Worm (Caenorhabditis elegans): ENCODE data around the gene ifp-1.

The ifp-1 gene

DNA sequence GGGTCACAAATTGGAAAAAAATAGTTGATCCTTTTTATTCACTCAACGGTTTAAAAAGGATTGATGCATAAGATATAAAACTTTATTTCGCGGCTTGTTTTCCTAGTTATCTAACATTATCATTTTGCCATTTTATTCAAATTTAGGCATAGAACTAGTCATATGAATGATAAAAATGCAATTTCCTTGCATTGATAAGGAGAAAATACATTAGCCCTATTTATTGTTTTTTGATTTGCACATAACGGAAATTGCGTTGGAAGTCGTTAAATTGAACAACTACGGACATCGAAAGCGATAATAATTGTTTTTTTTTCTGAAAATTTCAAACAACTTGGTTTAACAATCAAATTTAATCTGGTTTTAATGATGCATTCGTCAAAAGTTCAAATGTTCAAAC lies 7.3 kb upstream of the ifp-1 start:
- no peak for TF ChIP-seq zip-8 (tag; optimal IDR thresholded peaks at IDR 0.05)

- TF ChIP-seq lsy-2 (tag; optimal IDR thresholded peaks at IDR 0.05) (no peak), ceh-43 (GFP tag; optimal IDR thresholded peaks at IDR 0.05) (no peak), M03D4.4 (tag; optimal IDR thresholded peaks at IDR 0.05) (no peak), ceh-39 (tag; optimal IDR thresholded peaks at IDR 0.05) (no peak), mep-1 (tag; optimal IDR thresholded peaks at IDR 0.05) (no peak)
Observed at ce11 chrX:9679427-9679826, 542 bp downstream of the ifp-1 start.

DNA sequence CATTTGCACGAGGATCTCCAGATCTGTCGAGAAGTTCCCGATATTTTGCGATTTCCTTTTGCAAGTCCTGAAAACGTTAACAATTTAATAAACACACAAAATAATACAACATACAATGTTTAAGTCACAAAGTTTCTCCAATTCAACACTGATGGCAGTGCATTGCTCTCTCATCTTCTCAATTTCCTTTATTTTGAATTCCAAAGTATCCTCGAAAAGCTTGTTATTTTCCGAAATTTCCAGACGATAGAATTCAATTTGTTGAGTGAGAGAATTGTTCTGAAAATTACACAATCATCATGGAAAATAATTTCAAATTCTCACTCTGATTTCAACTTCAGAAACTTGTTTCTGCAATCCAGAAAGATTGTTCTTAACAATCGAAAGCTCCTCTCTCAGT lies 2.0 kb downstream of the ifp-1 start:
- TF ChIP-seq nhr-237 (tag; optimal IDR thresholded peaks at IDR 0.05) = no peak
- TF ChIP-seq ces-1 (GFP tag; optimal IDR thresholded peaks at IDR 0.05) = no peak
- no peak for TF ChIP-seq nhr-12 (tag; optimal IDR thresholded peaks at IDR 0.05)
- TF ChIP-seq nhr-2 (tag; optimal IDR thresholded peaks at IDR 0.05) = no peak
- no peak for TF ChIP-seq mep-1 (tag; optimal IDR thresholded peaks at IDR 0.05)
- TF ChIP-seq bed-3 (GFP tag; optimal IDR thresholded peaks at IDR 0.05) = no peak
- no peak for TF ChIP-seq ceh-39 (tag; optimal IDR thresholded peaks at IDR 0.05)
- TF ChIP-seq unc-39 (tag; optimal IDR thresholded peaks at IDR 0.05) = no peak
- TF ChIP-seq snpc-4 (tag; optimal IDR thresholded peaks at IDR 0.05) = no peak
- TF ChIP-seq nhr-28 (tag; optimal IDR thresholded peaks at IDR 0.05) = no peak
- no peak for TF ChIP-seq zip-8 (tag; optimal IDR thresholded peaks at IDR 0.05)
- TF ChIP-seq mls-2 (tag; optimal IDR thresholded peaks at IDR 0.05) = no peak
- no peak for TF ChIP-seq mab-5 (tag; optimal IDR thresholded peaks at IDR 0.05)
- no peak for TF ChIP-seq blmp-1 (tag; optimal IDR thresholded peaks at IDR 0.05)
- TF ChIP-seq flh-1 (GFP tag; optimal IDR thresholded peaks at IDR 0.05) = no peak
- TF ChIP-seq hlh-1 (tag; optimal IDR thresholded peaks at IDR 0.05) = no peak
- TF ChIP-seq lsy-2 (tag; optimal IDR thresholded peaks at IDR 0.05) = no peak

DNA sequence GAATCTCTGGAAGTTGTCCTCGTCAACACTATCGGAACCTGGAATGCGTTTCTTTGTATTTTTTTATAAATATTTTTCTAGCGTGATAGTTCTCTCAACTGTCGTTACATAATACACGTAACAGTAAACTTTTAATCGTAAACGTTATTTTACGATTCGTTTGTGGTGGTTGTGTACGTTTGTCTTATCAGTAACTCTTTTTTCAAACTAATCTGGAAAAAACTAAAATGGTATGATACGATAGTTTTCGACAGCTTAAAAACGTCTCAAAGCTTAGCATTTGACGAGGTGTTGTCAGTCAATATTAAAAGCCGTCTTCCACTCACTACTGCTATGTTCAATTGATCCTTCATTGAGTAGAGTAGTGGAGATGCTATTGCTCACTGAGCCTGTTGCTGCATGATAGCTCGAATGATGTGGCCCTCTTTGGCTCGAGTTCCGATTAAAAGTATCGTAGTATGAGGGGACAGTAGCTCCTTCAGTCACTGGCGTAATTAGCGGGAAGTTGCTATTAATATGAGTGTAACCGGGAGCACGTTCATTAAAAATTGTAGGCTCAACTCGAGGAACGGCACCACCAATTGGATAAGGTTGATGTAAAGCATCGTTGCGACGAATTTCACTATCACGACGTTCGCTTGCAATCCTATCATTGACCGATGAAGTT lies 3.0 kb downstream of the ifp-1 start:
- TF ChIP-seq blmp-1 (tag; optimal IDR thresholded peaks at IDR 0.05) = no peak
- TF ChIP-seq snpc-4 (tag; optimal IDR thresholded peaks at IDR 0.05) = no peak
- no peak for TF ChIP-seq lin-13 (tag; optimal IDR thresholded peaks at IDR 0.05)
- no peak for TF ChIP-seq nhr-76 (tag; optimal IDR thresholded peaks at IDR 0.05)
- no peak for TF ChIP-seq elt-3 (tag; optimal IDR thresholded peaks at IDR 0.05)
- no peak for TF ChIP-seq zip-8 (tag; optimal IDR thresholded peaks at IDR 0.05)
- no peak for TF ChIP-seq mep-1 (tag; optimal IDR thresholded peaks at IDR 0.05)
- no peak for TF ChIP-seq ceh-83 (GFP tag; optimal IDR thresholded peaks at IDR 0.05)
- TF ChIP-seq ham-2 (GFP tag; optimal IDR thresholded peaks at IDR 0.05) = no peak
- no peak for TF ChIP-seq ceh-43 (GFP tag; optimal IDR thresholded peaks at IDR 0.05)
- TF ChIP-seq lsy-2 (tag; optimal IDR thresholded peaks at IDR 0.05) = no peak
- no peak for TF ChIP-seq unc-62 (GFP tag; optimal IDR thresholded peaks at IDR 0.05)
- no peak for TF ChIP-seq ceh-39 (tag; optimal IDR thresholded peaks at IDR 0.05)
- TF ChIP-seq ces-1 (GFP tag; optimal IDR thresholded peaks at IDR 0.05) = no peak
- no peak for TF ChIP-seq pha-4 (tag; optimal IDR thresholded peaks at IDR 0.05)
- TF ChIP-seq M03D4.4 (tag; optimal IDR thresholded peaks at IDR 0.05) = no peak
- no peak for TF ChIP-seq bed-3 (GFP tag; optimal IDR thresholded peaks at IDR 0.05)
- no peak for TF ChIP-seq nhr-237 (tag; optimal IDR thresholded peaks at IDR 0.05)

ce11 chrX:9676009-9676408 lies 4.0 kb downstream of the ifp-1 start:
- TF ChIP-seq ces-1 (GFP tag; optimal IDR thresholded peaks at IDR 0.05) = no peak
- no peak for TF ChIP-seq zip-8 (tag; optimal IDR thresholded peaks at IDR 0.05)
- no peak for TF ChIP-seq nhr-2 (tag; optimal IDR thresholded peaks at IDR 0.05)
- TF ChIP-seq blmp-1 (tag; optimal IDR thresholded peaks at IDR 0.05) = no peak

ce11 chrX:9674799-9675198 lies 5.2 kb downstream of the ifp-1 start, which contains the start of gene C43C3.4:
Gene C43C3.4, minus strand, starts transcription at chrX:9674899.
- TF ChIP-seq mab-5 (tag; optimal IDR thresholded peaks at IDR 0.05) = no peak
- no peak for TF ChIP-seq zip-8 (tag; optimal IDR thresholded peaks at IDR 0.05)
- no peak for TF ChIP-seq nhr-28 (tag; optimal IDR thresholded peaks at IDR 0.05)
- no peak for TF ChIP-seq elt-3 (tag; optimal IDR thresholded peaks at IDR 0.05)
- TF ChIP-seq lin-32 (GFP tag; optimal IDR thresholded peaks at IDR 0.05) = no peak
- TF ChIP-seq ztf-11 (tag; optimal IDR thresholded peaks at IDR 0.05) = no peak
- no peak for TF ChIP-seq sptf-1 (tag; optimal IDR thresholded peaks at IDR 0.05)
- no peak for TF ChIP-seq snpc-4 (tag; optimal IDR thresholded peaks at IDR 0.05)
- no peak for TF ChIP-seq nhr-12 (tag; optimal IDR thresholded peaks at IDR 0.05)
- TF ChIP-seq M03D4.4 (tag; optimal IDR thresholded peaks at IDR 0.05) = no peak
- TF ChIP-seq blmp-1 (tag; optimal IDR thresholded peaks at IDR 0.05) = no peak
- no peak for TF ChIP-seq unc-120 (tag; optimal IDR thresholded peaks at IDR 0.05; ENCODE audit: poor library complexity, severe bottlenecking)
- no peak for TF ChIP-seq pha-4 (tag; optimal IDR thresholded peaks at IDR 0.05)
- no peak for TF ChIP-seq ceh-39 (tag; optimal IDR thresholded peaks at IDR 0.05)

Measured in whole organism, mixed stage, embryonic.